Fruit fly (Drosophila melanogaster) whole organism, embryonic: ENCODE measurements around the gene CG10376.
A peak's percentile ranks its signal among the peaks of the same experiment; 100 is the strongest.

Experiments used
- Aef1 ChIP-seq: fragments of 200-800 bp; sonication (Bioruptor generic); IDR thresholded peaks from 3 replicates; pipeline ENCODE4 v1.3.6; 2022; ENCODE audit warnings: missing biosample characterization, missing genetic modification characterization
- BtbVII ChIP-seq: fragments of 200-800 bp; sonication (Bioruptor generic); optimal IDR thresholded peaks from 3 replicates; lab custom pipeline; 2017; ENCODE audit warnings: missing biosample characterization, mild to moderate bottlenecking, missing genetic modification characterization
- CG10979 ChIP-seq: fragments of 200-800 bp; sonication (Bioruptor generic); optimal IDR thresholded peaks from 2 replicates; lab custom pipeline; 2018; ENCODE audit warnings: missing biosample characterization, mild to moderate bottlenecking, missing genetic modification characterization, moderate library complexity
- CG11093 ChIP-seq: fragments of 200-800 bp; sonication (Bioruptor generic); IDR thresholded peaks from 3 replicates; pipeline ENCODE4 v1.3.6; 2022; ENCODE audit warnings: missing biosample characterization, missing genetic modification characterization
- CG11560 ChIP-seq: fragments of 200-800 bp; sonication (Bioruptor generic); IDR thresholded peaks from 3 replicates; pipeline ENCODE4 v1.3.6; 2022; ENCODE audit warnings: missing biosample characterization, missing genetic modification characterization
- CG12942 ChIP-seq: fragments of 200-800 bp; sonication (Bioruptor generic); optimal IDR thresholded peaks from 3 replicates; lab custom pipeline; 2016; ENCODE audit warnings: missing biosample characterization, missing genetic modification characterization
- CG14050 ChIP-seq: fragments of 200-800 bp; sonication (Bioruptor generic); IDR thresholded peaks from 3 replicates; pipeline ENCODE4 v1.3.6; 2022; ENCODE audit warnings: missing biosample characterization, missing genetic modification characterization
- CG14860 ChIP-seq: fragments of 200-800 bp; sonication (Bioruptor generic); IDR thresholded peaks from 3 replicates; pipeline ENCODE4 v1.3.6; 2022; ENCODE audit warnings: missing biosample characterization, missing genetic modification characterization; ENCODE audit not compliant: partially characterized antibody
- CG14965 ChIP-seq: fragments of 200-800 bp; sonication (Bioruptor generic); optimal IDR thresholded peaks from 2 replicates; lab custom pipeline; 2016; ENCODE audit warnings: missing biosample characterization, missing genetic modification characterization, borderline replicate concordance
- CG2129 ChIP-seq: fragments of 200-800 bp; sonication (Bioruptor generic); IDR thresholded peaks from 2 replicates; pipeline ENCODE4 v1.3.6; 2022; ENCODE audit warnings: missing biosample characterization, missing genetic modification characterization; ENCODE audit not compliant: partially characterized antibody
- CG30403 ChIP-seq: fragments of 200-800 bp; sonication (Bioruptor generic); optimal IDR thresholded peaks from 3 replicates; lab custom pipeline; 2016; ENCODE audit warnings: missing biosample characterization, missing genetic modification characterization
- CG6254 ChIP-seq: fragments of 200-800 bp; sonication (Bioruptor generic); optimal IDR thresholded peaks from 3 replicates; lab custom pipeline; 2017; ENCODE audit warnings: mild to moderate bottlenecking, missing biosample characterization, missing genetic modification reagents, missing genetic modification characterization
- CG7786 ChIP-seq: fragments of 200-800 bp; sonication (Bioruptor generic); optimal IDR thresholded peaks from 2 replicates; lab custom pipeline; 2016; ENCODE audit warnings: missing biosample characterization, missing genetic modification characterization
- CG7987 ChIP-seq: fragments of 200-800 bp; sonication (Bioruptor generic); optimal IDR thresholded peaks from 2 replicates; lab custom pipeline; 2018; ENCODE audit warnings: missing biosample characterization, mild to moderate bottlenecking, missing genetic modification characterization, moderate library complexity
- Doc2 ChIP-seq: fragments of 200-800 bp; sonication (Bioruptor generic); IDR thresholded peaks from 2 replicates; pipeline ENCODE4 v1.3.6; 2022; ENCODE audit warnings: missing biosample characterization, missing genetic modification characterization
- Drgx ChIP-seq: fragments of 200-800 bp; sonication (Bioruptor generic); IDR thresholded peaks from 2 replicates; pipeline ENCODE4 v1.3.6; 2022; ENCODE audit warnings: missing biosample characterization, missing genetic modification characterization
- E2f1 ChIP-seq: fragments of 200-800 bp; sonication (Bioruptor generic); IDR thresholded peaks from 2 replicates; pipeline ENCODE4 v1.3.6; 2022; ENCODE audit warnings: missing biosample characterization, missing genetic modification characterization
- Ets65A ChIP-seq: fragments of 200-800 bp; sonication (Bioruptor generic); peaks from one replicate; lab custom pipeline; 2016; ENCODE audit warnings: missing biosample characterization, missing genetic modification characterization
- HLH3B ChIP-seq: fragments of 200-800 bp; sonication (Bioruptor generic); IDR thresholded peaks from 2 replicates; pipeline ENCODE4 v1.3.6; 2022; ENCODE audit warnings: missing biosample characterization, missing genetic modification characterization
- Hmr ChIP-seq: fragments of 200-800 bp; sonication (Bioruptor generic); optimal IDR thresholded peaks from 3 replicates; lab custom pipeline; 2017; ENCODE audit warnings: mild to moderate bottlenecking, missing biosample characterization, missing genetic modification reagents, missing genetic modification characterization
- NfI ChIP-seq: fragments of 200-800 bp; sonication (Bioruptor generic); optimal IDR thresholded peaks from 3 replicates; lab custom pipeline; 2018; ENCODE audit warnings: missing biosample characterization, mild to moderate bottlenecking, missing genetic modification characterization, moderate library complexity
- Oli ChIP-seq: fragments of 200-800 bp; sonication (Bioruptor generic); optimal IDR thresholded peaks from 2 replicates; lab custom pipeline; 2018; ENCODE audit warnings: missing biosample characterization, mild to moderate bottlenecking, missing genetic modification characterization, moderate library complexity
- Rfx ChIP-seq: fragments of 200-800 bp; sonication (Bioruptor generic); IDR thresholded peaks from 2 replicates; pipeline ENCODE4 v1.3.6; 2022; ENCODE audit warnings: missing biosample characterization, missing genetic modification characterization
- Usf ChIP-seq: fragments of 200-800 bp; sonication (Bioruptor generic); optimal IDR thresholded peaks from 2 replicates; lab custom pipeline; 2017; ENCODE audit warnings: missing genotype, missing biosample characterization, missing genetic modification characterization
- ac ChIP-seq: fragments of 200-800 bp; sonication (Bioruptor generic); optimal IDR thresholded peaks from 3 replicates; lab custom pipeline; 2017; ENCODE audit warnings: missing biosample characterization, mild to moderate bottlenecking, missing genetic modification characterization
- bsh ChIP-seq, 2 experiments: fragments of 200-800 bp; sonication (Bioruptor generic); optimal IDR thresholded peaks; 2 replicates each; lab custom pipeline; 2017 to 2018; ENCODE audit warnings: mild to moderate bottlenecking in 2 of 2, missing biosample characterization in 2 of 2, missing genetic modification characterization in 2 of 2, moderate library complexity in 1 of 2
- disco-r ChIP-seq: fragments of 200-800 bp; sonication (Bioruptor generic); optimal IDR thresholded peaks from 2 replicates; lab custom pipeline; 2016; ENCODE audit warnings: missing biosample characterization, missing genetic modification characterization
- eve ChIP-seq, 2 experiments: fragments of >200 bp; optimal IDR thresholded peaks; 2 replicates each; lab custom pipeline; 2017; ENCODE audit warnings: missing biosample characterization in 2 of 2, missing genetic modification characterization in 2 of 2
- hb ChIP-seq: fragments of 200-800 bp; sonication (Bioruptor generic); IDR thresholded peaks from 3 replicates; pipeline ENCODE4 v1.3.6; 2022; ENCODE audit warnings: missing biosample characterization, missing genetic modification characterization; ENCODE audit not compliant: partially characterized antibody
- hbn ChIP-seq: fragments of 200-800 bp; sonication (Bioruptor generic); IDR thresholded peaks from 2 replicates; pipeline ENCODE4 v1.3.6; 2022; ENCODE audit warnings: missing biosample characterization, missing genetic modification characterization; ENCODE audit not compliant: partially characterized antibody
- inv ChIP-seq: fragments of 200-800 bp; sonication (Bioruptor generic); IDR thresholded peaks from 2 replicates; pipeline ENCODE4 v1.3.6; 2022; ENCODE audit warnings: missing biosample characterization, missing genetic modification characterization; ENCODE audit not compliant: partially characterized antibody
- jigr1 ChIP-seq: fragments of 200-800 bp; sonication (Bioruptor generic); IDR thresholded peaks from 3 replicates; pipeline ENCODE4 v1.3.6; 2022; ENCODE audit warnings: missing biosample characterization, missing genetic modification characterization
- lola ChIP-seq, 3 experiments: fragments of >200 bp in 2 of 3; fragments of 200-800 bp in 1 of 3; sonication (Bioruptor generic) in 1 of 3; optimal IDR thresholded peaks; 2 replicates each; lab custom pipeline; 2017 to 2019; ENCODE audit warnings: missing biosample characterization in 3 of 3, missing genetic modification characterization in 3 of 3, mild to moderate bottlenecking in 1 of 3, moderate library complexity in 1 of 3
- mam ChIP-seq: fragments of 200-800 bp; sonication (Bioruptor generic); optimal IDR thresholded peaks from 3 replicates; lab custom pipeline; 2016; ENCODE audit warnings: missing biosample characterization, missing genetic modification characterization
- nom ChIP-seq: fragments of 200-800 bp; sonication (Bioruptor generic); optimal IDR thresholded peaks from 2 replicates; lab custom pipeline; 2017; ENCODE audit warnings: missing biosample characterization, missing genetic modification characterization, mild to moderate bottlenecking, moderate library complexity, missing genetic modification reagents
- odd ChIP-seq: fragments of 200-800 bp; sonication (Bioruptor generic); optimal IDR thresholded peaks from 2 replicates; lab custom pipeline; 2017; ENCODE audit warnings: missing biosample characterization, mild to moderate bottlenecking, missing genetic modification characterization
- sens ChIP-seq: fragments of 200-800 bp; sonication (Bioruptor generic); peaks from one replicate; lab custom pipeline; 2016; ENCODE audit warnings: missing biosample characterization, missing genetic modification characterization
- sima ChIP-seq: fragments of 200-800 bp; sonication (Bioruptor generic); optimal IDR thresholded peaks from 2 replicates; lab custom pipeline; 2016; ENCODE audit warnings: missing biosample characterization, missing genetic modification characterization
- sisA ChIP-seq: fragments of 200-800 bp; sonication (Bioruptor generic); IDR thresholded peaks from 2 replicates; pipeline ENCODE4 v1.3.6; 2022; ENCODE audit warnings: missing biosample characterization, missing genetic modification characterization
- stwl ChIP-seq: fragments of 200-800 bp; sonication (Bioruptor generic); optimal IDR thresholded peaks from 3 replicates; lab custom pipeline; 2018; ENCODE audit warnings: missing biosample characterization, mild to moderate bottlenecking, missing genetic modification characterization, moderate library complexity
- sug ChIP-seq: fragments of 200-800 bp; optimal IDR thresholded peaks from 2 replicates; lab custom pipeline; 2019; ENCODE audit warnings: missing biosample characterization, mild to moderate bottlenecking, missing genetic modification characterization, moderate library complexity
- trem ChIP-seq: fragments of 200-800 bp; optimal IDR thresholded peaks from 3 replicates; lab custom pipeline; 2019; ENCODE audit warnings: missing biosample characterization, mild to moderate bottlenecking, missing genetic modification characterization, moderate library complexity
- trh ChIP-seq: fragments of 200-800 bp; sonication (Bioruptor generic); optimal IDR thresholded peaks from 2 replicates; lab custom pipeline; 2016; ENCODE audit warnings: missing biosample characterization, missing genetic modification characterization
- wek ChIP-seq: fragments of 200-800 bp; sonication (Bioruptor generic); optimal IDR thresholded peaks from 3 replicates; lab custom pipeline; 2018; ENCODE audit warnings: missing biosample characterization, mild to moderate bottlenecking, missing genetic modification characterization, moderate library complexity

Gene CG10376

dm6 chr2L:18727986-18728385 lies 25.1 kb upstream of the CG10376 start:
- TF ChIP-seq HLH3B (GFP tag; lab: Robert Waterston, UW) = no peak
- TF ChIP-seq Oli (tag; lab: Kevin White, UChicago) = no peak
- peak; percentile 73 for TF ChIP-seq Ets65A
- TF ChIP-seq disco-r (GFP tag; lab: Kevin White, UChicago) = no peak
- no peak for TF ChIP-seq sisA (GFP tag; lab: Robert Waterston, UW)
- TF ChIP-seq hb = no peak
- no peak for TF ChIP-seq sima (GFP tag; lab: Kevin White, UChicago)
- peak; percentile 62 for TF ChIP-seq sens (GFP tag; lab: Kevin White, UChicago)
- TF ChIP-seq inv (GFP tag; lab: Robert Waterston, UW) = no peak
- no peak for TF ChIP-seq ac (GFP tag; lab: Kevin White, UChicago)
- TF ChIP-seq CG10979 (tag; lab: Kevin White, UChicago) = no peak
- no peak for TF ChIP-seq CG2129 (GFP tag; lab: Robert Waterston, UW)
- TF ChIP-seq CG11560 = no peak

DNA sequence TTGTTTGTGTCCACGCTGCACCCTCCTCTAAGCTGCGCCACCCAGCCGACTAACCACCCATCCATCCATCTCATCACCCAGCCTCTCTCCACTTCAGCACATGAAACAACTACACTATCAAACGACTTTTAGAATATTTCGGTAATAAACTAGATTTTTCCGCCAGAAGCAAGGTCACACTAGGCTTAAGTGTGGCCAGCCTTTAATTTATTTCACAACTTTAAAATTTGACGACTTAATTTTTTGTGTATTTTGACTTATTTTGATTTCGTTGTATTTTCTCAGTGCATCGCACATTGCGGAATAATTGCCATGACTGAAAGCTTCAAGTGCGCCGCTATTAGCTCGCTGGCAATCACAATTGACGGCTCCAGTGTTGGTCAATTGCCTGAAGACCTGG lies 21.9 kb upstream of the CG10376 start:
- TF ChIP-seq Drgx (GFP tag; lab: Robert Waterston, UW) = peak; percentile 64
- peak; percentile 75 for TF ChIP-seq stwl (tag; lab: Kevin White, UChicago)
- no peak for TF ChIP-seq trh (GFP tag; lab: Kevin White, UChicago)

- TF ChIP-seq lola (GFP tag; optimal IDR thresholded peaks at IDR 0.05; lab: Kevin White, UChicago) (no peak), Drgx (GFP tag; lab: Robert Waterston, UW) (0 out of 2 replicates have a peak, but pooled peaks have one; percentile 23), CG14050 (GFP tag; lab: Robert Waterston, UW) (no peak)
These were observed 16.7 kb upstream of the CG10376 start for dm6 chr2L:18719583-18719982.

DNA sequence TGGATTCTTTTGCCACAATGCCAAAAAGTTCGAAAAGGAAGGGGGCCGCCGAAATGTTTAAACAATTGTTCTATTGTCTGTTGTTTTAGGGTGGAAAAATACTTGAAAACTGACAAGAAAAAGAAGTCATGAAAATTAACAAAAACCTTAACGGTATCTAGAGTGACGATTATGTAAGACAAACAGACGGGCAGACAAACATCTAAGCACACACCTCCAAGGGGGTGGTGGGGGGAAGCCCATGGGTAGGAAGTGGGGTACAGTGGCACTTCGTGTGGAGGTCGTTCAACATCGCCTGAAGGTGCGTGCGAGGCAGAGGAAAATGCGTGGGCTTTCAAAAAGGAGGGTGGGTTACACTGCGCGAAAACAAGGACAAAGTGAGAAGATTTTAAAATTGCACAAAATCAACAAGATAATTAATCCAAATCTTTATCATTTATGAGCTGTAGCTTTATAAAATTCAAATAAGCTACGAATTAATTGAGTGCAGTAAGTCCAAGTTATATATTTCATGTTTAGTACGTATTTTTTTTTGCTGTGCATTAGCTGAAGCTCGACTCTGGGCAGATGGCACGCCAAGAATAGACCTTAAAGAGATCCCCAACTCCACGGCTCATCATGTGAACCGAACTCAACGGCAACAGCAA lies 14.6 kb upstream of the CG10376 start:
- TF ChIP-seq BtbVII (GFP tag; lab: Kevin White, UChicago) (peak; percentile 47), nom (GFP tag; lab: Kevin White, UChicago) (no peak), CG12942 (GFP tag; lab: Kevin White, UChicago) (no peak), CG7987 (GFP tag; lab: Kevin White, UChicago) (peak; percentile 51), bsh (GFP tag; optimal IDR thresholded peaks at IDR 0.05; lab: Kevin White, UChicago) (peak in 1 of 2 experiments; percentile 0), Rfx (GFP tag; lab: Robert Waterston, UW) (peak; percentile 19; the same call in 1 of the 2 replicates), NfI (GFP tag; lab: Kevin White, UChicago) (no peak), Doc2 (GFP tag; lab: Robert Waterston, UW) (no peak), hbn (GFP tag; lab: Robert Waterston, UW) (no peak), jigr1 (GFP tag; lab: Robert Waterston, UW) (no peak), odd (peak; percentile 6), Hmr (GFP tag; lab: Kevin White, UChicago) (peak; percentile 9), CG30403 (GFP tag; lab: Kevin White, UChicago) (peak; percentile 11), Usf (GFP tag; lab: Kevin White, UChicago) (no peak), CG7786 (GFP tag; lab: Kevin White, UChicago) (no peak), mam (GFP tag; lab: Kevin White, UChicago) (no peak), CG14860 (GFP tag; lab: Robert Waterston, UW) (no peak), trem (tag; lab: Kevin White, UChicago) (no peak), sug (no peak), E2f1 (GFP tag; lab: Robert Waterston, UW) (no peak), CG11093 (GFP tag; lab: Robert Waterston, UW) (no peak), CG14965 (no peak), eve (GFP tag; optimal IDR thresholded peaks at IDR 0.05; lab: Kevin White, UChicago) (no peak), CG10979 (tag; lab: Kevin White, UChicago) (peak; percentile 33), wek (peak; percentile 23), stwl (tag; lab: Kevin White, UChicago) (no peak), Aef1 (no peak), CG6254 (GFP tag; lab: Kevin White, UChicago) (no peak)
